Worm (Caenorhabditis elegans) whole organism, L4 larva: ENCODE measurements around the gene bath-5.

ENCODE experiments used
- F10B5.3 ChIP-seq: sonication (generic microtip); optimal IDR thresholded peaks from 2 replicates; lab custom pipeline; 2016; ENCODE audit warnings: mild to moderate bottlenecking, missing genetic modification characterization, missing compliant biosample characterization
- F26F4.8 ChIP-seq: fragments of 200-800 bp; sonication (Bioruptor generic); conservative IDR thresholded peaks from 2 replicates; pipeline ENCODE4 v1.3.6; 2022; ENCODE audit warnings: missing genetic modification characterization, missing compliant biosample characterization
- F49E8.2 ChIP-seq: sonication (generic microtip); optimal IDR thresholded peaks from 2 replicates; lab custom pipeline; 2016; ENCODE audit warnings: missing compliant biosample characterization, mild to moderate bottlenecking, missing genetic modification characterization, borderline replicate concordance
- Y75B8A.6 ChIP-seq: fragments of 200-800 bp; sonication (Bioruptor generic); IDR thresholded peaks from 2 replicates; pipeline ENCODE4 v1.3.6; 2022; ENCODE audit warnings: missing genetic modification reagents, missing genetic modification characterization, missing compliant biosample characterization
- ZK546.5 ChIP-seq, 2 experiments: sonication (generic microtip); optimal IDR thresholded peaks; 2 replicates each; lab custom pipeline; 2017; ENCODE audit warnings: missing biosample characterization in 2 of 2, missing genetic modification characterization in 2 of 2
- aha-1 ChIP-seq: fragments of 150-350 bp; peaks from one replicate; lab custom pipeline; 2014; ENCODE audit warnings: missing biosample characterization, missing genetic modification characterization
- ama-1 ChIP-seq: fragments of 150-350 bp; optimal IDR thresholded peaks from 2 replicates; lab custom pipeline; 2014; ENCODE audit warnings: inconsistent platforms, mixed read lengths
- arid-1 ChIP-seq: fragments of 200-800 bp; sonication (Bioruptor generic); conservative IDR thresholded peaks from 2 replicates; pipeline ENCODE4 v1.3.6; 2022; ENCODE audit warnings: missing genetic modification reagents, missing genetic modification characterization, missing compliant biosample characterization
- attf-4 ChIP-seq: sonication (generic microtip); optimal IDR thresholded peaks from 3 replicates; lab custom pipeline; 2017; ENCODE audit warnings: missing biosample characterization, missing genetic modification characterization
- ceh-62 ChIP-seq: sonication (generic microtip); optimal IDR thresholded peaks from 2 replicates; lab custom pipeline; 2017; ENCODE audit warnings: missing biosample characterization, missing genetic modification characterization
- ceh-82 ChIP-seq: sonication (generic microtip); optimal IDR thresholded peaks from 2 replicates; lab custom pipeline; 2017; ENCODE audit warnings: missing biosample characterization, missing genetic modification characterization
- daf-19 ChIP-seq: fragments of 200-800 bp; sonication (Bioruptor generic); conservative IDR thresholded peaks from 2 replicates; pipeline ENCODE4 v1.3.6; 2022; ENCODE audit warnings: missing genetic modification characterization, missing compliant biosample characterization
- daf-8 ChIP-seq: fragments of 200-800 bp; sonication (Bioruptor generic); IDR thresholded peaks from 2 replicates; pipeline ENCODE4 v1.3.6; 2022; ENCODE audit warnings: missing genetic modification characterization, missing compliant biosample characterization
- duxl-1 ChIP-seq: sonication (generic microtip); optimal IDR thresholded peaks from 2 replicates; lab custom pipeline; 2016; ENCODE audit warnings: mild to moderate bottlenecking, missing genetic modification characterization, moderate library complexity, missing compliant biosample characterization; ENCODE audit not compliant: poor library complexity
- dve-1 ChIP-seq: sonication (generic microtip); optimal IDR thresholded peaks from 2 replicates; lab custom pipeline; 2017; ENCODE audit warnings: antibody characterized with exemption, mild to moderate bottlenecking, missing genetic modification characterization, missing compliant biosample characterization; ENCODE audit not compliant: insufficient read depth
- egl-27 ChIP-seq: sonication (generic microtip); optimal IDR thresholded peaks from 3 replicates; lab custom pipeline; 2017; ENCODE audit warnings: missing biosample characterization, missing genetic modification reagents, missing genetic modification characterization
- hif-1 ChIP-seq, 2 experiments: sonication (generic microtip); optimal IDR thresholded peaks; 2 replicates each; lab custom pipeline; 2016 to 2017; ENCODE audit warnings: missing compliant biosample characterization in 2 of 2, missing genetic modification characterization in 2 of 2, missing genetic modification reagents in 2 of 2, missing genotype in 2 of 2, mild to moderate bottlenecking in 1 of 2
- jun-1 ChIP-seq: fragments of 150-350 bp; optimal IDR thresholded peaks from 2 replicates; lab custom pipeline; 2014; ENCODE audit warnings: missing biosample characterization, missing genetic modification reagents, missing genetic modification characterization
- lin-13 ChIP-seq: fragments of 150-350 bp; optimal IDR thresholded peaks from 2 replicates; lab custom pipeline; 2014; ENCODE audit warnings: missing biosample characterization, missing genetic modification reagents, missing genetic modification characterization
- lin-29 ChIP-seq: fragments of 200-800 bp; sonication (Bioruptor generic); IDR thresholded peaks from 2 replicates; pipeline ENCODE4 v1.3.6; 2022; ENCODE audit warnings: missing genetic modification reagents, missing genetic modification characterization, missing compliant biosample characterization
- lin-38 ChIP-seq: fragments of 200-800 bp; sonication (Bioruptor generic); IDR thresholded peaks from 2 replicates; pipeline ENCODE4 v1.3.6; 2022; ENCODE audit warnings: missing genetic modification reagents, missing genetic modification characterization, missing compliant biosample characterization
- lsy-2 ChIP-seq, 2 experiments: fragments of 150-350 bp in 1 of 2; sonication (generic microtip) in 1 of 2; optimal IDR thresholded peaks; 2 replicates each; lab custom pipeline; 2014 to 2017; ENCODE audit warnings: missing biosample characterization in 2 of 2, missing genetic modification characterization in 2 of 2
- madf-9 ChIP-seq: fragments of 200-800 bp; sonication (Bioruptor generic); conservative IDR thresholded peaks from 2 replicates; pipeline ENCODE4 v1.3.6; 2022; ENCODE audit warnings: missing genetic modification reagents, missing genetic modification characterization, missing compliant biosample characterization
- nhr-102 ChIP-seq: sonication (generic microtip); optimal IDR thresholded peaks from 2 replicates; lab custom pipeline; 2016; ENCODE audit warnings: mild to moderate bottlenecking, missing genetic modification characterization, moderate library complexity, missing compliant biosample characterization
- nhr-11 ChIP-seq: fragments of 150-350 bp; optimal IDR thresholded peaks from 2 replicates; lab custom pipeline; 2014; ENCODE audit warnings: missing biosample characterization, missing genetic modification characterization
- nhr-42 ChIP-seq: fragments of 200-800 bp; sonication (Bioruptor generic); IDR thresholded peaks from 2 replicates; pipeline ENCODE4 v1.3.6; 2022; ENCODE audit warnings: missing genetic modification characterization, missing compliant biosample characterization
- nhr-77 ChIP-seq: fragments of 150-350 bp; optimal IDR thresholded peaks from 2 replicates; lab custom pipeline; 2014; ENCODE audit warnings: missing biosample characterization, missing genetic modification characterization
- pha-4 ChIP-seq, 2 experiments: fragments of 150-350 bp in 1 of 2; fragments of 200-800 bp in 1 of 2; sonication (Bioruptor generic) in 1 of 2; IDR thresholded peaks in 1 of 2; optimal IDR thresholded peaks in 1 of 2; 2 replicates each; pipeline versions ENCODE4 v1.3.6 to Lab custom; 2014 to 2022; ENCODE audit warnings: missing genetic modification characterization in 2 of 2, missing genetic modification reagents in 2 of 2, missing biosample characterization in 1 of 2, missing compliant biosample characterization in 1 of 2
- saeg-2 ChIP-seq: fragments of 200-800 bp; sonication (Bioruptor generic); IDR thresholded peaks from 2 replicates; pipeline ENCODE4 v1.3.6; 2022; ENCODE audit warnings: missing genetic modification reagents, missing genetic modification characterization, missing compliant biosample characterization
- spr-3 ChIP-seq: fragments of 200-800 bp; sonication (Bioruptor generic); optimal IDR thresholded peaks from 2 replicates; lab custom pipeline; 2018; ENCODE audit warnings: mild to moderate bottlenecking, missing genetic modification characterization, missing compliant biosample characterization
- tra-1 ChIP-seq: fragments of 200-800 bp; sonication (Bioruptor generic); IDR thresholded peaks from 2 replicates; pipeline ENCODE4 v1.3.6; 2022; ENCODE audit warnings: missing genetic modification reagents, missing genetic modification characterization, missing compliant biosample characterization
- unc-39 ChIP-seq: sonication (generic microtip); optimal IDR thresholded peaks from 2 replicates; lab custom pipeline; 2017; ENCODE audit warnings: missing biosample characterization, missing genetic modification characterization
- unc-62 ChIP-seq, 3 experiments: fragments of 150-350 bp in 1 of 3; sonication (generic microtip); optimal IDR thresholded peaks in 2 of 3; peaks in 1 of 3; 1 replicate in 1 of 3; 2 replicates in 2 of 3; lab custom pipeline; 2014 to 2017; ENCODE audit warnings: missing biosample characterization in 3 of 3, missing genetic modification characterization in 3 of 3, missing genetic modification reagents in 3 of 3, missing genotype in 1 of 3
- zfp-2 ChIP-seq: sonication (generic microtip); optimal IDR thresholded peaks from 2 replicates; lab custom pipeline; 2016; ENCODE audit warnings: mild to moderate bottlenecking, missing genetic modification characterization, missing compliant biosample characterization
- zip-2 ChIP-seq: fragments of 150-350 bp; optimal IDR thresholded peaks from 2 replicates; lab custom pipeline; 2014; ENCODE audit warnings: missing biosample characterization, missing genetic modification characterization

bath-5 gene

ce11 chrII:2071429-2071828, 39.7 kb upstream of the bath-5 start, which contains the start of gene F07E5.7:
TSS of gene F07E5.7 (minus strand) at chrII:2071529.
- TF ChIP-seq attf-4 (tag; lab: Kevin White, UChicago), result no peak
- TF ChIP-seq daf-19 (GFP tag; lab: Robert Waterston, UW), result no peak
- TF ChIP-seq ama-1 (lab: Kevin White, UChicago), result no peak
- TF ChIP-seq nhr-102 (tag; lab: Kevin White, UChicago), result no peak
- TF ChIP-seq zfp-2 (tag; lab: Kevin White, UChicago), result no peak
- no peak for TF ChIP-seq nhr-11 (tag; lab: Kevin White, UChicago)
- TF ChIP-seq duxl-1 (tag; lab: Kevin White, UChicago), result no peak
- no peak for TF ChIP-seq Y75B8A.6 (GFP tag; lab: Robert Waterston, UW)
- no peak for TF ChIP-seq lin-29
- no peak for TF ChIP-seq pha-4 (GFP tag; IDR thresholded peaks at IDR 0.05; lab: Robert Waterston, UW)
- no peak for TF ChIP-seq pha-4 (tag; optimal IDR thresholded peaks at IDR 0.05; lab: Kevin White, UChicago)
- TF ChIP-seq madf-9 (GFP tag; lab: Robert Waterston, UW), result no peak
- no peak for TF ChIP-seq hif-1 (tag; optimal IDR thresholded peaks at IDR 0.05; lab: Kevin White, UChicago)
- no peak for TF ChIP-seq egl-27
- TF ChIP-seq saeg-2, result no peak
- TF ChIP-seq F10B5.3 (tag; lab: Kevin White, UChicago), result no peak
- no peak for TF ChIP-seq dve-1 (tag; lab: Kevin White, UChicago)
- no peak for TF ChIP-seq lin-38 (GFP tag; lab: Robert Waterston, UW)
- TF ChIP-seq lin-13 (GFP tag; lab: Kevin White, UChicago), result no peak

- TF ChIP-seq aha-1 (tag; lab: Kevin White, UChicago), result peak; percentile 23
- TF ChIP-seq, all 104 proteins: peak for 1; not testable (repeated sequence) for 103
These were observed 35.8 kb upstream of the bath-5 start, which contains the start of gene F07E5.12 for ce11 chrII:2067451-2068021. TSS of gene F07E5.12 (plus strand) at chrII:2067971.

DNA sequence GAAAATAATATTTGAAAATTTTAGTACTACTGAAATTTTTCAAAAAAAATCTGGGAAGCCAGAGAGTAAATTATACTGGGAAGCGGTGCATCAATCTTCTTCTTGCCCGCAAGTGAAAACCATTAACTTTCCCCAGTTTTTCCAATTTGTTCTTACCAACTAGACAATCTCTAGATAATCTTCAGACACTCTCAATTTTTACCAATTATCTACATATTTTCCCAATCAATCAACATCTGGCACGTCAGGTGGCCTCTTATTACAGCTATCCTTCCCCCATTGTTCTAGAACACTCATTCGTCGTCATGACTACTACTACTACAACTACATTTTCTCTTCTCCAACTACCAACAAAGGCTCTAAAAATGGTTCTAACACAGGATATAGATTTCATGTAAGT, 32.7 kb upstream of the bath-5 start, which contains the start of gene fbxb-6:
Gene fbxb-6, plus strand, starts transcription at position 301 of the 400 bp plus-strand sequence.
- TF ChIP-seq jun-1 (tag; lab: Kevin White, UChicago), result no peak
- TF ChIP-seq aha-1 (tag; lab: Kevin White, UChicago), result no peak
- TF ChIP-seq spr-3 (GFP tag; lab: Kevin White, UChicago), result no peak
- no peak for TF ChIP-seq tra-1 (GFP tag; lab: Robert Waterston, UW)
- no peak for TF ChIP-seq F49E8.2
- TF ChIP-seq hif-1 (tag; optimal IDR thresholded peaks at IDR 0.05; lab: Kevin White, UChicago), result no peak
- no peak for TF ChIP-seq nhr-77 (tag; lab: Kevin White, UChicago)
- TF ChIP-seq nhr-42 (GFP tag; lab: Robert Waterston, UW), result no peak
- TF ChIP-seq F26F4.8 (GFP tag; lab: Robert Waterston, UW), result no peak
- no peak for TF ChIP-seq daf-8
- no peak for TF ChIP-seq daf-19 (GFP tag; lab: Robert Waterston, UW)
- no peak for TF ChIP-seq unc-39
- no peak for TF ChIP-seq ceh-82 (tag; lab: Kevin White, UChicago)
- TF ChIP-seq lsy-2 (tag; optimal IDR thresholded peaks at IDR 0.05; lab: Kevin White, UChicago), result no peak
- no peak for TF ChIP-seq zip-2 (tag; lab: Kevin White, UChicago)
- TF ChIP-seq lin-13 (GFP tag; lab: Kevin White, UChicago), result no peak
- no peak for TF ChIP-seq arid-1 (GFP tag; lab: Robert Waterston, UW)
- TF ChIP-seq unc-62 (GFP tag; optimal IDR thresholded peaks at IDR 0.05 in 1 of 2; lab: Kevin White, UChicago), result no peak
- TF ChIP-seq unc-62 (tag; optimal IDR thresholded peaks at IDR 0.05; lab: Kevin White, UChicago), result no peak
- TF ChIP-seq ceh-62, result no peak
- TF ChIP-seq ZK546.5 (tag; optimal IDR thresholded peaks at IDR 0.05; lab: Kevin White, UChicago), result no peak
- TF ChIP-seq, all 104 proteins: peak for 0
